Worm (Caenorhabditis elegans) whole organism, L4 larva: ENCODE measurements around the gene hars-1.

Experiments used
- F37D6.2 ChIP-seq: sonication (generic microtip); optimal IDR thresholded peaks from 2 replicates; lab custom pipeline; 2016; ENCODE audit warnings: mild to moderate bottlenecking, missing genetic modification characterization, missing compliant biosample characterization
- F49E8.2 ChIP-seq: sonication (generic microtip); optimal IDR thresholded peaks from 2 replicates; lab custom pipeline; 2016; ENCODE audit warnings: missing compliant biosample characterization, mild to moderate bottlenecking, missing genetic modification characterization, borderline replicate concordance
- R02D3.7 ChIP-seq: fragments of 150-350 bp; sonication (generic microtip); optimal IDR thresholded peaks from 3 replicates; lab custom pipeline; 2014; ENCODE audit warnings: missing biosample characterization, missing genetic modification characterization
- T26A8.4 ChIP-seq: fragments of 200-800 bp; sonication (Bioruptor generic); IDR thresholded peaks from 2 replicates; pipeline ENCODE4 v1.3.6; 2022; ENCODE audit warnings: missing genetic modification characterization, missing compliant biosample characterization
- Y105C5A.15 ChIP-seq: fragments of 200-800 bp; sonication (Bioruptor generic); IDR thresholded peaks from 2 replicates; pipeline ENCODE4 v1.3.6; 2022; ENCODE audit warnings: missing genetic modification characterization, missing compliant biosample characterization
- Y48G9A.11 ChIP-seq: fragments of 200-800 bp; sonication (Bioruptor generic); IDR thresholded peaks from 2 replicates; pipeline ENCODE4 v1.3.6; 2022; ENCODE audit warnings: missing genetic modification reagents, missing genetic modification characterization, missing compliant biosample characterization
- ZK546.5 ChIP-seq, 2 experiments: sonication (generic microtip); optimal IDR thresholded peaks; 2 replicates each; lab custom pipeline; 2017; ENCODE audit warnings: missing biosample characterization in 2 of 2, missing genetic modification characterization in 2 of 2
- aha-1 ChIP-seq: fragments of 150-350 bp; peaks from one replicate; lab custom pipeline; 2014; ENCODE audit warnings: missing biosample characterization, missing genetic modification characterization
- ama-1 ChIP-seq: fragments of 150-350 bp; optimal IDR thresholded peaks from 2 replicates; lab custom pipeline; 2014; ENCODE audit warnings: inconsistent platforms, mixed read lengths
- arid-1 ChIP-seq: fragments of 200-800 bp; sonication (Bioruptor generic); conservative IDR thresholded peaks from 2 replicates; pipeline ENCODE4 v1.3.6; 2022; ENCODE audit warnings: missing genetic modification reagents, missing genetic modification characterization, missing compliant biosample characterization
- attf-4 ChIP-seq: sonication (generic microtip); optimal IDR thresholded peaks from 3 replicates; lab custom pipeline; 2017; ENCODE audit warnings: missing biosample characterization, missing genetic modification characterization
- ceh-44 ChIP-seq: fragments of 200-800 bp; sonication (Bioruptor generic); IDR thresholded peaks from 2 replicates; pipeline ENCODE4 v1.3.6; 2022; ENCODE audit warnings: missing genetic modification reagents, missing genetic modification characterization, missing compliant biosample characterization
- ceh-62 ChIP-seq: sonication (generic microtip); optimal IDR thresholded peaks from 2 replicates; lab custom pipeline; 2017; ENCODE audit warnings: missing biosample characterization, missing genetic modification characterization
- daf-12 ChIP-seq: fragments of 150-350 bp; optimal IDR thresholded peaks from 2 replicates; lab custom pipeline; 2014; ENCODE audit warnings: missing biosample characterization, missing genetic modification reagents, missing genetic modification characterization
- dmd-6 ChIP-seq: fragments of 200-800 bp; sonication (Bioruptor generic); IDR thresholded peaks from 2 replicates; pipeline ENCODE4 v1.3.6; 2022; ENCODE audit warnings: missing genetic modification reagents, missing genetic modification characterization, missing compliant biosample characterization
- dmd-8 ChIP-seq: fragments of 200-800 bp; sonication (Bioruptor generic); IDR thresholded peaks from 2 replicates; pipeline ENCODE4 v1.3.6; 2022; ENCODE audit warnings: missing genetic modification characterization, missing compliant biosample characterization
- dpl-1 ChIP-seq: fragments of 150-350 bp; optimal IDR thresholded peaks from 2 replicates; lab custom pipeline; 2014; ENCODE audit warnings: missing biosample characterization, missing genetic modification reagents, missing genetic modification characterization
- egl-43 ChIP-seq: fragments of 200-800 bp; sonication (Bioruptor generic); IDR thresholded peaks from 2 replicates; pipeline ENCODE4 v1.3.6; 2022; ENCODE audit warnings: missing genetic modification reagents, missing genetic modification characterization, missing compliant biosample characterization
- fos-1 ChIP-seq: fragments of 150-350 bp; optimal IDR thresholded peaks from 2 replicates; lab custom pipeline; 2014; ENCODE audit warnings: missing biosample characterization, missing genetic modification characterization
- gei-8 ChIP-seq: fragments of 200-800 bp; sonication (Bioruptor generic); optimal IDR thresholded peaks from 2 replicates; lab custom pipeline; 2018; ENCODE audit warnings: mild to moderate bottlenecking, missing genetic modification characterization, missing compliant biosample characterization
- jun-1 ChIP-seq: fragments of 150-350 bp; optimal IDR thresholded peaks from 2 replicates; lab custom pipeline; 2014; ENCODE audit warnings: missing biosample characterization, missing genetic modification reagents, missing genetic modification characterization
- nhr-102 ChIP-seq: sonication (generic microtip); optimal IDR thresholded peaks from 2 replicates; lab custom pipeline; 2016; ENCODE audit warnings: mild to moderate bottlenecking, missing genetic modification characterization, moderate library complexity, missing compliant biosample characterization
- nhr-42 ChIP-seq: fragments of 200-800 bp; sonication (Bioruptor generic); IDR thresholded peaks from 2 replicates; pipeline ENCODE4 v1.3.6; 2022; ENCODE audit warnings: missing genetic modification characterization, missing compliant biosample characterization
- nhr-48 ChIP-seq: sonication (generic microtip); optimal IDR thresholded peaks from 2 replicates; lab custom pipeline; 2016; ENCODE audit warnings: mild to moderate bottlenecking, missing genetic modification characterization, missing compliant biosample characterization
- nhr-6 ChIP-seq: fragments of 150-350 bp; optimal IDR thresholded peaks from 2 replicates; lab custom pipeline; 2014; ENCODE audit warnings: missing biosample characterization, missing genetic modification characterization
- nhr-76 ChIP-seq: fragments of 150-350 bp; optimal IDR thresholded peaks from 2 replicates; lab custom pipeline; 2014; ENCODE audit warnings: missing biosample characterization, missing genetic modification characterization
- pha-4 ChIP-seq, 2 experiments: fragments of 150-350 bp in 1 of 2; fragments of 200-800 bp in 1 of 2; sonication (Bioruptor generic) in 1 of 2; IDR thresholded peaks in 1 of 2; optimal IDR thresholded peaks in 1 of 2; 2 replicates each; pipeline versions ENCODE4 v1.3.6 to Lab custom; 2014 to 2022; ENCODE audit warnings: missing genetic modification characterization in 2 of 2, missing genetic modification reagents in 2 of 2, missing biosample characterization in 1 of 2, missing compliant biosample characterization in 1 of 2
- php-3 ChIP-seq: fragments of 200-800 bp; sonication (Bioruptor generic); IDR thresholded peaks from 2 replicates; pipeline ENCODE4 v1.3.6; 2022; ENCODE audit warnings: missing genetic modification reagents, missing genetic modification characterization, missing compliant biosample characterization
- sdz-12 ChIP-seq: fragments of 200-800 bp; sonication (Bioruptor generic); optimal IDR thresholded peaks from 2 replicates; lab custom pipeline; 2018; ENCODE audit warnings: mild to moderate bottlenecking, missing genetic modification characterization, missing compliant biosample characterization
- unc-130 ChIP-seq: sonication (generic microtip); optimal IDR thresholded peaks from 2 replicates; lab custom pipeline; 2016; ENCODE audit warnings: missing genetic modification reagents, missing genetic modification characterization, missing compliant biosample characterization
- unc-62 ChIP-seq, 3 experiments: fragments of 150-350 bp in 1 of 3; sonication (generic microtip); optimal IDR thresholded peaks in 2 of 3; peaks in 1 of 3; 1 replicate in 1 of 3; 2 replicates in 2 of 3; lab custom pipeline; 2014 to 2017; ENCODE audit warnings: missing biosample characterization in 3 of 3, missing genetic modification characterization in 3 of 3, missing genetic modification reagents in 3 of 3, missing genotype in 1 of 3
- zip-11 ChIP-seq: fragments of 200-800 bp; sonication (Bioruptor generic); IDR thresholded peaks from 2 replicates; pipeline ENCODE4 v1.3.6; 2022; ENCODE audit warnings: missing genetic modification characterization, missing compliant biosample characterization

Gene hars-1

DNA sequence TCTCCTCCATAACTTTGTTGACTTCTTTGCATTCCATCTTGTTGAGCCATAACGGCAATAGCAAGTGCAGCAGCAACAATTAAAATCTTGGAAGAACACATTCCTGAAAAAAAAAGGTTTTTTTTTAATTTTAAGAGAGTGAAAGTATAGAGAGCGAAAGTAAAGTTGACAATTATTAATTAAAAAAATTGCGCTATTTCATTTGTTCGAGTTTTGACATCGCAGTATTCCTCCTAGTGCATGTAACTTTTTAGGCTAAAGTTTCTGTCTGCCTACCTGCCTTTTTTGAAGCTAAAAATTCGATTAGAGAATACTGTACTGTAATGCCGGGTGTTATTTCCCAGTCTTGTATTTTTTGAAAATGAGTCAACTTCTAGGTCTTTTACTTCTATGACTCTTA lies 33.2 kb downstream of the hars-1 start, which contains the start of gene srlf-12:
TSS of gene srlf-12 (minus strand) at position 101 of the 400 bp plus-strand sequence.
- TF ChIP-seq php-3 (no peak), dpl-1 (GFP tag; lab: Kevin White, UChicago) (no peak), ceh-44 (GFP tag; lab: Robert Waterston, UW) (no peak), T26A8.4 (GFP tag; lab: Robert Waterston, UW) (no peak), R02D3.7 (tag; lab: Kevin White, UChicago) (no peak), egl-43 (GFP tag; lab: Robert Waterston, UW) (no peak), jun-1 (tag; lab: Kevin White, UChicago) (no peak), ceh-62 (tag; lab: Kevin White, UChicago) (no peak), nhr-76 (tag; lab: Kevin White, UChicago) (no peak), F37D6.2 (no peak), attf-4 (tag; lab: Kevin White, UChicago) (no peak), unc-130 (GFP tag; lab: Kevin White, UChicago) (no peak), arid-1 (GFP tag; lab: Robert Waterston, UW) (no peak), dmd-6 (GFP tag; lab: Robert Waterston, UW) (no peak)

DNA sequence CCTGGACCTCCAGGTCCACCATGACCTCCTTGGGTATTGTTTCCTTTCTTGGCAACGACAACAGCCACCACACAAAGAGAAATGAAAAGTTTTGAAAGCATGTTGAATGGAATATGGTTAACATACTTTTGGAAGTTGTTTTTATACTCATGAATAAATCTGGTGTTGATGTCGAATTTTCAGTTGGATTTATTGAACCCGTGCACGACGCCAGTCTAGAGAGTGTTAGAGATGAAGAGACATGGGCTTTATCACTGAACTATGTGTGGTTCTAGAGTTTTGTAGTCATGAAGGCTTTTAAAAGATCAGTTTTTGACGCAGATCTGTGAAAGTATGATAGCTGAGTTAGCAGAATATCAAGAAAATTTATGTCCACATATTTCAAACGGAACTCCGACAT lies 35.5 kb downstream of the hars-1 start, which contains the start of gene srlf-14:
TSS of gene srlf-14 (minus strand) at position 101 of the 400 bp plus-strand sequence.
- peak; percentile 65 for TF ChIP-seq aha-1
- no peak for TF ChIP-seq zip-11

DNA sequence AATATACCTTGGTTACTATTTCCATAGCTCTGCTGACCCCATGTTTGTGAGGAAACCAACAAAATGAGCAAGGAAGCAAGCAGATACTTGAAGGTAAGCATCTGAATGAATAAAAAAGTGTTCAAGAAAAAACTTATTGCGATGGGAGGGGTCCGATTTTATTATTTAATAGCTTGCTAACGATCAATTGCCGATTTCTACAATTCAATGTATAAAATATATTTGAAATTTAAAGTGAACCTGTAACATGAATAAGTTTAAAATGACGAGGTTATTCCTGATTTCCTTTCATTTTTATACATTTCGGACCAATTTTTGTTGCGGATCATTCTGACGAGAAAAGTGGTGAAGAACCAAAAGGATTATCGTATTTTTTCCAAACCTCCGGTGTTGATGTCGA lies 37.8 kb downstream of the hars-1 start, which contains the start of gene srlf-13:
TSS of gene srlf-13 (minus strand) at position 101 of the 400 bp plus-strand sequence.
- no peak for TF ChIP-seq Y48G9A.11
- TF ChIP-seq jun-1 (tag; lab: Kevin White, UChicago) = no peak
- no peak for TF ChIP-seq dmd-8
- TF ChIP-seq attf-4 (tag; lab: Kevin White, UChicago) = no peak
- TF ChIP-seq F37D6.2 = no peak
- no peak for TF ChIP-seq nhr-48 (tag; lab: Kevin White, UChicago)
- TF ChIP-seq ama-1 (lab: Kevin White, UChicago) = no peak
- TF ChIP-seq ceh-62 (tag; lab: Kevin White, UChicago) = no peak
- TF ChIP-seq gei-8 (GFP tag; lab: Kevin White, UChicago) = no peak
- TF ChIP-seq pha-4 (GFP tag; IDR thresholded peaks at IDR 0.05; lab: Robert Waterston, UW) = no peak
- no peak for TF ChIP-seq pha-4 (tag; optimal IDR thresholded peaks at IDR 0.05; lab: Kevin White, UChicago)
- TF ChIP-seq fos-1 (tag; lab: Kevin White, UChicago) = no peak
- TF ChIP-seq, all 104 proteins: peak for 0

DNA sequence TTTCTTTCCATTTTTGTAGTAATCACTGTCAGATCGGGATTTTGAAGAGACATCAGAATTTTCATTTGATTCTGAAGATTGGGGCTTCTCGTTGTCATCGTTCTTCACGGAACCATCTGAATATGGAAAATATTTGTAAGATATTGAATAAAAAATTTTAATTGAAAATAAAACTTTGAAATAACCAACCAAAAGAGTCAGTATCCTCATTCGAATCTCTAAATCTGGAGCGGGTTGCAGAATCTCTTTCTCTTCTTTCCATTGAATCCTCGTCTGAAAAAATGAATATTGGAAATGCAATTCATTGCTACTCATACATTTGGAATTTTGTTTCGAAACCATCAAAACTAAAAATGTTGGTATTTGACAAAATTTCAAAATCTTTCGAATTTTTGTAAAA lies 39.4 kb downstream of the hars-1 start:
- TF ChIP-seq unc-62 (GFP tag; optimal IDR thresholded peaks at IDR 0.05 in 1 of 2; lab: Kevin White, UChicago) (peak in 1 of 2 experiments; percentile 92), unc-62 (tag; optimal IDR thresholded peaks at IDR 0.05; lab: Kevin White, UChicago) (no peak), aha-1 (peak; percentile 48), nhr-42 (GFP tag; lab: Robert Waterston, UW) (no peak), sdz-12 (GFP tag; lab: Kevin White, UChicago) (no peak), R02D3.7 (tag; lab: Kevin White, UChicago) (no peak), F49E8.2 (no peak), daf-12 (no peak)

DNA sequence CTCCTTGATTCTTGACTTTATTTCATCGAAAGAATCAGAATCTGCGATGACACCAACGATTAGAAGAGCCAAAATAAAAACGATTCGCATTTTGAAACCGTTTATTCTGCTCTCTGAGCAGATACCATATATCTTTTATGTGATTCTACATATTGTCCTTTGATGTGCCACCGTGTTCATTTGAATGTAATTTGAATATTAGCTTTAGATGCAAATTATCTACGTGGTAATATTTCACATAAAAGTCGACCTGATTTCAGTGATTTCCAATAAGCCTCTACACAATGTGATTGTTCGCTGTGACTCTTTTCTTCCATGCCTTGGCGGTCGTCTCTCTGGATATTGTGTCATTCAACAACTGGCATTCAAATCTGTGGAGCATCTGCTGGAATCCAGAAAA lies 40.3 kb downstream of the hars-1 start, which contains the start of the genes F13E9.9 and F13E9.19:
TSS of gene F13E9.9 (minus strand) at position 101 of the 400 bp plus-strand sequence.
TSS of gene F13E9.19 (plus strand) at position 316 of the 400 bp plus-strand sequence.
- TF ChIP-seq zip-11 (no peak), ZK546.5 (tag; optimal IDR thresholded peaks at IDR 0.05; lab: Kevin White, UChicago) (no peak)

DNA sequence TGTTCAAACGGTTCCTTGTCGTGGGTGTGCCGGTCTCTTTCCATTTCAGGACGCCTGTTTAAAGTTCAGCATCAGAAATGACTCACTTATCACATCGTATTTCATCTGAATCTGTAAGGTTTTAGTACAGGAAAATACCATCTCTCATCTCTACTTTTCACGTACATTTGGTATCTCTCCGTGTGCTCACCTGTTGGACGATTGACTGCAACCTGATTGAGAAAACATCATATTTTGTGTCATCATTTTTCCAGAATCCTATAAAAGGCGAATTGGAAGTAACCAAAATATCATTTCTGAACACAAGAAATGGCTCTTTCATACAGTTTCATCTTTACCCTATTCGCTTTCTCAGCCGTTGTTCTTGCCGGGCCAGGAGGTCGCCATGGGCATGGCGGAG lies 41.3 kb downstream of the hars-1 start, which contains the start of gene srlf-30:
TSS of gene srlf-30 (plus strand) at position 301 of the 400 bp plus-strand sequence.
- no peak for TF ChIP-seq nhr-102
- no peak for TF ChIP-seq nhr-6 (tag; lab: Kevin White, UChicago)
- TF ChIP-seq Y105C5A.15 (GFP tag; lab: Robert Waterston, UW) = no peak
- no peak for TF ChIP-seq daf-12
- TF ChIP-seq gei-8 (GFP tag; lab: Kevin White, UChicago) = no peak
